Fruit fly (Drosophila melanogaster) whole organism, embryonic: ENCODE measurements around the gene msl-3.

Source experiments
- ATbp ChIP-seq: fragments of 200-800 bp; sonication (Bioruptor generic); optimal IDR thresholded peaks from 2 replicates; lab custom pipeline; 2017; ENCODE audit warnings: missing biosample characterization, mild to moderate bottlenecking, missing genetic modification characterization, missing genetic modification reagents
- B-H1 ChIP-seq: fragments of 200-800 bp; sonication (Bioruptor generic); IDR thresholded peaks from 3 replicates; pipeline ENCODE4 v1.3.6; 2022; ENCODE audit warnings: missing biosample characterization, missing genetic modification characterization
- CG10209 ChIP-seq: fragments of 200-800 bp; sonication (Bioruptor generic); optimal IDR thresholded peaks from 3 replicates; lab custom pipeline; 2017; ENCODE audit warnings: missing biosample characterization, mild to moderate bottlenecking, missing genetic modification characterization, missing genetic modification reagents
- CG11560 ChIP-seq: fragments of 200-800 bp; sonication (Bioruptor generic); IDR thresholded peaks from 3 replicates; pipeline ENCODE4 v1.3.6; 2022; ENCODE audit warnings: missing biosample characterization, missing genetic modification characterization
- CG12236 ChIP-seq: fragments of 200-800 bp; sonication (Bioruptor generic); optimal IDR thresholded peaks from 2 replicates; lab custom pipeline; 2016; ENCODE audit warnings: missing biosample characterization, missing genetic modification characterization
- CG12299 ChIP-seq: fragments of 200-800 bp; sonication (Bioruptor generic); optimal IDR thresholded peaks from 2 replicates; lab custom pipeline; 2018; ENCODE audit warnings: missing biosample characterization, mild to moderate bottlenecking, missing genetic modification characterization
- CG12769 ChIP-seq: fragments of 200-800 bp; sonication (Bioruptor generic); optimal IDR thresholded peaks from 2 replicates; lab custom pipeline; 2019; ENCODE audit warnings: missing biosample characterization, mild to moderate bottlenecking, missing genetic modification characterization, moderate library complexity
- CG15073 ChIP-seq: fragments of 200-800 bp; sonication (Bioruptor generic); optimal IDR thresholded peaks from 2 replicates; lab custom pipeline; 2016; ENCODE audit warnings: missing biosample characterization, missing genetic modification characterization
- CG17568 ChIP-seq: fragments of 200-800 bp; sonication (Bioruptor generic); optimal IDR thresholded peaks from 2 replicates; lab custom pipeline; 2018; ENCODE audit warnings: missing biosample characterization, mild to moderate bottlenecking, missing genetic modification characterization, moderate library complexity
- CG18764 ChIP-seq: fragments of 200-800 bp; sonication (Bioruptor generic); optimal IDR thresholded peaks from 3 replicates; lab custom pipeline; 2016; ENCODE audit warnings: missing biosample characterization, missing genetic modification characterization
- CG2129 ChIP-seq: fragments of 200-800 bp; sonication (Bioruptor generic); IDR thresholded peaks from 2 replicates; pipeline ENCODE4 v1.3.6; 2022; ENCODE audit warnings: missing biosample characterization, missing genetic modification characterization; ENCODE audit not compliant: partially characterized antibody
- CG2712 ChIP-seq: fragments of 200-800 bp; optimal IDR thresholded peaks from 3 replicates; lab custom pipeline; 2019; ENCODE audit warnings: missing biosample characterization, mild to moderate bottlenecking, missing genetic modification characterization, moderate library complexity
- CG2889 ChIP-seq: fragments of 200-800 bp; sonication (Bioruptor generic); IDR thresholded peaks from 3 replicates; pipeline ENCODE4 v1.3.6; 2022; ENCODE audit warnings: missing biosample characterization, missing genetic modification characterization
- CG32532 ChIP-seq: fragments of 200-800 bp; sonication (Bioruptor generic); IDR thresholded peaks from 2 replicates; pipeline ENCODE4 v1.3.6; 2022; ENCODE audit warnings: missing biosample characterization, missing genetic modification characterization
- CG4328 ChIP-seq: fragments of 200-800 bp; sonication (Bioruptor generic); optimal IDR thresholded peaks from 3 replicates; lab custom pipeline; 2017; ENCODE audit warnings: missing biosample characterization, missing genetic modification reagents, missing genetic modification characterization
- CG4730 ChIP-seq: fragments of 200-800 bp; sonication (Bioruptor generic); IDR thresholded peaks from 2 replicates; pipeline ENCODE4 v1.3.6; 2022; ENCODE audit warnings: missing biosample characterization, missing genetic modification characterization
- CG5245 ChIP-seq: fragments of 200-800 bp; sonication (Bioruptor generic); optimal IDR thresholded peaks from 3 replicates; lab custom pipeline; 2016; ENCODE audit warnings: missing biosample characterization, missing genetic modification characterization
- CG7745 ChIP-seq: fragments of 200-800 bp; sonication (Bioruptor generic); optimal IDR thresholded peaks from 2 replicates; lab custom pipeline; 2018; ENCODE audit warnings: missing biosample characterization, mild to moderate bottlenecking, missing genetic modification characterization, moderate library complexity
- CG8478 ChIP-seq: fragments of >200 bp; optimal IDR thresholded peaks from 2 replicates; lab custom pipeline; 2018
- CG8924 ChIP-seq: fragments of 200-800 bp; optimal IDR thresholded peaks from 3 replicates; lab custom pipeline; 2019; ENCODE audit warnings: missing biosample characterization, mild to moderate bottlenecking, missing genetic modification characterization, moderate library complexity
- CG8944 ChIP-seq: fragments of 200-800 bp; sonication (Bioruptor generic); optimal IDR thresholded peaks from 3 replicates; lab custom pipeline; 2016; ENCODE audit warnings: missing biosample characterization, missing genetic modification characterization
- E2f2 ChIP-seq: fragments of 200-800 bp; sonication (Bioruptor generic); IDR thresholded peaks from 2 replicates; pipeline ENCODE4 v1.3.6; 2022; ENCODE audit warnings: missing biosample characterization, missing genetic modification characterization
- Hmr ChIP-seq: fragments of 200-800 bp; sonication (Bioruptor generic); optimal IDR thresholded peaks from 3 replicates; lab custom pipeline; 2017; ENCODE audit warnings: mild to moderate bottlenecking, missing biosample characterization, missing genetic modification reagents, missing genetic modification characterization
- Hr51 ChIP-seq, 2 experiments: fragments of 200-800 bp; sonication (Bioruptor generic); optimal IDR thresholded peaks; 2 replicates in 1 of 2; 3 replicates in 1 of 2; lab custom pipeline; 2016 to 2018; ENCODE audit warnings: missing biosample characterization in 2 of 2, missing genetic modification characterization in 2 of 2, mild to moderate bottlenecking in 1 of 2, moderate library complexity in 1 of 2
- Jarid2 ChIP-seq: fragments of 200-800 bp; sonication (Bioruptor generic); optimal IDR thresholded peaks from 3 replicates; lab custom pipeline; 2017; ENCODE audit warnings: mild to moderate bottlenecking, missing biosample characterization, missing genetic modification reagents, missing genetic modification characterization
- Kr ChIP-seq: fragments of 200-800 bp; sonication (Bioruptor generic); optimal IDR thresholded peaks from 2 replicates; lab custom pipeline; 2017; ENCODE audit warnings: missing biosample characterization, mild to moderate bottlenecking, missing genetic modification characterization
- MTF-1 ChIP-seq: fragments of 200-800 bp; sonication (Bioruptor generic); optimal IDR thresholded peaks from 2 replicates; lab custom pipeline; 2018; ENCODE audit warnings: missing biosample characterization, mild to moderate bottlenecking, missing genetic modification characterization, borderline replicate concordance
- Spps ChIP-seq: fragments of 200-800 bp; sonication (Bioruptor generic); optimal IDR thresholded peaks from 2 replicates; lab custom pipeline; 2018; ENCODE audit warnings: missing biosample characterization, mild to moderate bottlenecking, missing genetic modification characterization
- abd-A ChIP-seq: fragments of 200-800 bp; sonication (Bioruptor generic); optimal IDR thresholded peaks from 3 replicates; lab custom pipeline; 2019; ENCODE audit warnings: missing biosample characterization, mild to moderate bottlenecking, missing genetic modification characterization, moderate library complexity
- ac ChIP-seq: fragments of 200-800 bp; sonication (Bioruptor generic); optimal IDR thresholded peaks from 3 replicates; lab custom pipeline; 2017; ENCODE audit warnings: missing biosample characterization, mild to moderate bottlenecking, missing genetic modification characterization
- ase ChIP-seq: fragments of 200-800 bp; sonication (Bioruptor generic); IDR thresholded peaks from 3 replicates; pipeline ENCODE4 v1.3.6; 2022; ENCODE audit warnings: missing biosample characterization, missing genetic modification characterization
- az2 ChIP-seq: fragments of 200-800 bp; sonication (Bioruptor generic); optimal IDR thresholded peaks from 3 replicates; lab custom pipeline; 2016; ENCODE audit warnings: missing biosample characterization, missing genetic modification characterization
- bowl ChIP-seq: fragments of 200-800 bp; sonication (Bioruptor generic); IDR thresholded peaks from 2 replicates; pipeline ENCODE4 v1.3.6; 2022; ENCODE audit warnings: missing biosample characterization, missing genetic modification characterization
- caup ChIP-seq: fragments of 200-800 bp; sonication (Bioruptor generic); optimal IDR thresholded peaks from 3 replicates; lab custom pipeline; 2017; ENCODE audit warnings: missing biosample characterization, mild to moderate bottlenecking, missing genetic modification characterization, moderate library complexity; ENCODE audit not compliant: severe bottlenecking
- cwo ChIP-seq: fragments of 200-800 bp; sonication (Bioruptor generic); optimal IDR thresholded peaks from 3 replicates; lab custom pipeline; 2017; ENCODE audit warnings: missing biosample characterization, missing genetic modification characterization, mild to moderate bottlenecking, moderate library complexity, missing genetic modification reagents
- exex ChIP-seq: fragments of 200-800 bp; sonication (Bioruptor generic); optimal IDR thresholded peaks from 4 replicates; lab custom pipeline; 2018; ENCODE audit warnings: missing biosample characterization, mild to moderate bottlenecking, missing genetic modification characterization, moderate library complexity
- grn ChIP-seq: fragments of 200-800 bp; sonication (Bioruptor generic); optimal IDR thresholded peaks from 3 replicates; lab custom pipeline; 2017; ENCODE audit warnings: missing biosample characterization, missing genetic modification characterization
- jumu ChIP-seq: fragments of 200-800 bp; sonication (Bioruptor generic); optimal IDR thresholded peaks from 3 replicates; lab custom pipeline; 2016; ENCODE audit warnings: missing biosample characterization, missing genetic modification characterization
- lbe ChIP-seq: fragments of 200-800 bp; sonication (Bioruptor generic); optimal IDR thresholded peaks from 2 replicates; lab custom pipeline; 2016; ENCODE audit warnings: missing biosample characterization, mild to moderate bottlenecking, missing genetic modification characterization
- lilli ChIP-seq: fragments of 200-800 bp; sonication (Bioruptor generic); optimal IDR thresholded peaks from 3 replicates; lab custom pipeline; 2016; ENCODE audit warnings: missing biosample characterization, missing genetic modification characterization
- lmd ChIP-seq: fragments of 200-800 bp; sonication (Bioruptor generic); IDR thresholded peaks from 2 replicates; pipeline ENCODE4 v1.3.6; 2022; ENCODE audit warnings: missing biosample characterization, missing genetic modification characterization
- pan ChIP-seq, 4 experiments: fragments of >200 bp in 3 of 4; fragments of 200-800 bp in 1 of 4; sonication (Bioruptor generic) in 1 of 4; optimal IDR thresholded peaks in 3 of 4; IDR thresholded peaks in 1 of 4; 2 replicates each; pipeline versions ENCODE4 v1.3.6 to Lab custom; 2017 to 2022; ENCODE audit warnings: missing biosample characterization in 2 of 4, missing genetic modification characterization in 2 of 4, mixed read lengths in 1 of 4
- pb ChIP-seq: fragments of 200-800 bp; sonication (Bioruptor generic); optimal IDR thresholded peaks from 3 replicates; lab custom pipeline; 2016; ENCODE audit warnings: missing biosample characterization, missing genetic modification characterization
- salm ChIP-seq: fragments of 200-800 bp; sonication (Bioruptor generic); optimal IDR thresholded peaks from 2 replicates; lab custom pipeline; 2018; ENCODE audit warnings: missing biosample characterization, mild to moderate bottlenecking, missing genetic modification characterization
- slbo ChIP-seq: fragments of 200-800 bp; sonication (Bioruptor generic); IDR thresholded peaks from 2 replicates; pipeline ENCODE4 v1.3.6; 2022; ENCODE audit warnings: missing biosample characterization, missing genetic modification characterization
- toy ChIP-seq: fragments of 200-800 bp; sonication (Bioruptor generic); IDR thresholded peaks from 2 replicates; pipeline ENCODE4 v1.3.6; 2022; ENCODE audit warnings: missing biosample characterization, missing genetic modification characterization
- trem ChIP-seq: fragments of 200-800 bp; optimal IDR thresholded peaks from 3 replicates; lab custom pipeline; 2019; ENCODE audit warnings: missing biosample characterization, mild to moderate bottlenecking, missing genetic modification characterization, moderate library complexity
- ttk ChIP-seq: fragments of 200-800 bp; sonication (Bioruptor generic); IDR thresholded peaks from 2 replicates; pipeline ENCODE4 v2.1.2; 2022; ENCODE audit warnings: missing biosample characterization, missing genetic modification characterization
- unc-4 ChIP-seq: fragments of 200-800 bp; sonication (Bioruptor generic); IDR thresholded peaks from 2 replicates; pipeline ENCODE4 v1.3.6; 2022; ENCODE audit warnings: missing biosample characterization, missing genetic modification characterization; ENCODE audit not compliant: partially characterized antibody
- vnd ChIP-seq: fragments of 200-800 bp; sonication (Bioruptor generic); IDR thresholded peaks from 3 replicates; pipeline ENCODE4 v1.3.6; 2022; ENCODE audit warnings: missing biosample characterization, missing genetic modification characterization; ENCODE audit not compliant: partially characterized antibody

The msl-3 gene

dm6 chr3L:7086558-7087059, 38.7 kb downstream of the msl-3 start, which contains the start of gene Cpr65Ea (continued):
- TF ChIP-seq pan (optimal IDR thresholded peaks at IDR 0.05; lab: Kevin White, UChicago) = no peak
- TF ChIP-seq pan (GFP tag; optimal IDR thresholded peaks at IDR 0.05 in 1 of 2, IDR thresholded peaks at IDR 0.05 in 1 of 2) = no peak
- no peak for TF ChIP-seq CG4328 (GFP tag; lab: Kevin White, UChicago)
- TF ChIP-seq cwo (GFP tag; lab: Kevin White, UChicago) = no peak
- TF ChIP-seq CG2889 = no peak
- TF ChIP-seq CG8478 (lab: Kevin White, UChicago) = no peak
- no peak for TF ChIP-seq CG12236 (GFP tag; lab: Kevin White, UChicago)
- TF ChIP-seq lmd (GFP tag; lab: Robert Waterston, UW) = no peak
- TF ChIP-seq jumu (GFP tag; lab: Kevin White, UChicago) = no peak
- no peak for TF ChIP-seq toy
- TF ChIP-seq exex (tag; lab: Kevin White, UChicago) = no peak
- 0 out of 2 replicates have a peak, but pooled peaks have one; percentile 23 for TF ChIP-seq ttk (GFP tag; lab: Robert Waterston, UW)
- TF ChIP-seq MTF-1 (GFP tag; lab: Kevin White, UChicago) = no peak
- no peak for TF ChIP-seq Spps
- no peak for TF ChIP-seq trem
- TF ChIP-seq Jarid2 = no peak
- TF ChIP-seq caup = no peak
- TF ChIP-seq CG12299 (tag; lab: Kevin White, UChicago) = no peak
- no peak for TF ChIP-seq lbe
- no peak for TF ChIP-seq CG5245 (GFP tag; lab: Kevin White, UChicago)
- peak in 1 of 2 experiments; percentile 76 for TF ChIP-seq Hr51 (GFP tag; optimal IDR thresholded peaks at IDR 0.05; lab: Kevin White, UChicago)
- TF ChIP-seq Kr = no peak
- TF ChIP-seq CG2712 (tag; lab: Kevin White, UChicago) = peak; percentile 25
- TF ChIP-seq ase (GFP tag; lab: Robert Waterston, UW) = no peak; the same call in 2 of the 3 replicates
- no peak for TF ChIP-seq CG4730 (GFP tag; lab: Robert Waterston, UW)
- TF ChIP-seq CG2129 = no peak
- no peak for TF ChIP-seq grn
- no peak for TF ChIP-seq CG32532 (GFP tag; lab: Robert Waterston, UW)
- TF ChIP-seq CG12769 (tag; lab: Kevin White, UChicago) = no peak
- no peak for TF ChIP-seq abd-A (tag; lab: Kevin White, UChicago)
- TF ChIP-seq E2f2 (GFP tag; lab: Robert Waterston, UW) = peak; percentile 23; the same call in 1 of the 2 replicates
- no peak for TF ChIP-seq Hmr (GFP tag; lab: Kevin White, UChicago)
- no peak for TF ChIP-seq ATbp (GFP tag; lab: Kevin White, UChicago)
- no peak for TF ChIP-seq B-H1 (GFP tag; lab: Robert Waterston, UW)
- TF ChIP-seq ac (GFP tag; lab: Kevin White, UChicago) = no peak
- no peak for TF ChIP-seq unc-4 (GFP tag; lab: Robert Waterston, UW)
- no peak for TF ChIP-seq az2
- TF ChIP-seq bowl (GFP tag; lab: Robert Waterston, UW) = no peak
- TF ChIP-seq CG10209 (GFP tag; lab: Kevin White, UChicago) = no peak
- TF ChIP-seq slbo = no peak
- TF ChIP-seq salm (tag; lab: Kevin White, UChicago) = no peak
- no peak for TF ChIP-seq CG11560 (tag; lab: Robert Waterston, UW)
- no peak for TF ChIP-seq CG15073 (GFP tag; lab: Kevin White, UChicago)
- no peak for TF ChIP-seq pb (GFP tag; lab: Kevin White, UChicago)
- TF ChIP-seq vnd (GFP tag; lab: Robert Waterston, UW) = no peak
- TF ChIP-seq CG18764 (GFP tag; lab: Kevin White, UChicago) = no peak
- no peak for TF ChIP-seq CG7745 (tag; lab: Kevin White, UChicago)
- TF ChIP-seq CG17568 (GFP tag; lab: Kevin White, UChicago) = no peak
- TF ChIP-seq lilli (GFP tag; lab: Kevin White, UChicago) = no peak
- no peak for TF ChIP-seq CG8944 (GFP tag; lab: Kevin White, UChicago)
- peak; percentile 11 for TF ChIP-seq CG8924
